Worm (Caenorhabditis elegans) whole organism, L1 larva: ENCODE results near the gene nfm-1.

ENCODE experiments used
- C16A3.4 ChIP-seq: fragments of 150-350 bp; optimal IDR thresholded peaks from 2 replicates; lab custom pipeline; 2014; ENCODE audit warnings: missing biosample characterization, missing genetic modification characterization
- Y116A8C.19 ChIP-seq: sonication (generic microtip); optimal IDR thresholded peaks from 2 replicates; lab custom pipeline; 2016; ENCODE audit warnings: missing compliant biosample characterization, missing genetic modification characterization, borderline replicate concordance
- ama-1 ChIP-seq: fragments of 150-350 bp; optimal IDR thresholded peaks from 2 replicates; lab custom pipeline; 2014
- dpl-1 ChIP-seq, 3 experiments: fragments of 150-350 bp in 2 of 3; sonication (generic microtip) in 1 of 3; optimal IDR thresholded peaks; 2 replicates each; lab custom pipeline; 2014 to 2017; ENCODE audit warnings: missing biosample characterization in 3 of 3, missing genetic modification characterization in 3 of 3, missing genetic modification reagents in 3 of 3
- dsc-1 ChIP-seq: sonication (generic microtip); optimal IDR thresholded peaks from 2 replicates; lab custom pipeline; 2016; ENCODE audit warnings: mild to moderate bottlenecking, missing genetic modification characterization, missing compliant biosample characterization
- efl-1 ChIP-seq, 4 experiments: fragments of 150-350 bp; optimal IDR thresholded peaks in 3 of 4; peaks in 1 of 4; 1 replicate in 1 of 4; 2 replicates in 3 of 4; lab custom pipeline; 2014; ENCODE audit warnings: missing biosample characterization in 2 of 4, missing genetic modification characterization in 2 of 4, missing genetic modification reagents in 2 of 4
- elt-2 ChIP-seq: sonication (generic microtip); optimal IDR thresholded peaks from 2 replicates; lab custom pipeline; 2016; ENCODE audit warnings: missing genetic modification characterization, mild to moderate bottlenecking, inconsistent platforms, missing compliant biosample characterization, missing genetic modification reagents
- ets-5 ChIP-seq: fragments of 200-800 bp; sonication (Bioruptor generic); IDR thresholded peaks from 2 replicates; pipeline ENCODE4 v1.3.6; 2022; ENCODE audit warnings: missing genetic modification characterization, missing compliant biosample characterization
- lin-13 ChIP-seq: fragments of 150-350 bp; optimal IDR thresholded peaks from 2 replicates; lab custom pipeline; 2014; ENCODE audit warnings: missing biosample characterization, missing genetic modification reagents, missing genetic modification characterization
- lin-14 ChIP-seq: fragments of 200-800 bp; sonication (Bioruptor generic); optimal IDR thresholded peaks from 2 replicates; lab custom pipeline; 2018; ENCODE audit warnings: mild to moderate bottlenecking, missing genetic modification characterization, moderate library complexity, missing compliant biosample characterization
- lin-35 ChIP-seq, 2 experiments: fragments of 150-350 bp; optimal IDR thresholded peaks; 2 replicates each; lab custom pipeline; 2014; ENCODE audit warnings: missing biosample characterization in 2 of 2, missing genetic modification characterization in 2 of 2, missing genetic modification reagents in 2 of 2
- lir-3 ChIP-seq: sonication (generic microtip); optimal IDR thresholded peaks from 2 replicates; lab custom pipeline; 2016; ENCODE audit warnings: mild to moderate bottlenecking, missing genetic modification characterization, moderate library complexity, missing compliant biosample characterization; ENCODE audit not compliant: poor library complexity
- lsy-2 ChIP-seq, 2 experiments: fragments of 150-350 bp; optimal IDR thresholded peaks; 2 replicates each; lab custom pipeline; 2014; ENCODE audit warnings: missing biosample characterization in 2 of 2, missing genetic modification characterization in 2 of 2
- mab-9 ChIP-seq: fragments of 200-800 bp; sonication (Bioruptor generic); IDR thresholded peaks from 2 replicates; pipeline ENCODE4 v1.3.6; 2022; ENCODE audit warnings: missing genetic modification reagents, missing genetic modification characterization, missing compliant biosample characterization
- mep-1 ChIP-seq: fragments of 150-350 bp; optimal IDR thresholded peaks from 2 replicates; lab custom pipeline; 2014; ENCODE audit warnings: missing biosample characterization, missing genetic modification characterization
- nhr-28 ChIP-seq: fragments of 150-350 bp; optimal IDR thresholded peaks from 2 replicates; lab custom pipeline; 2014; ENCODE audit warnings: missing biosample characterization, missing genetic modification characterization
- nhr-47 ChIP-seq: sonication (generic microtip); optimal IDR thresholded peaks from 2 replicates; lab custom pipeline; 2016; ENCODE audit warnings: mild to moderate bottlenecking, missing genetic modification characterization, moderate library complexity, missing compliant biosample characterization
- nhr-71 ChIP-seq: sonication (generic microtip); optimal IDR thresholded peaks from 2 replicates; lab custom pipeline; 2016; ENCODE audit warnings: mild to moderate bottlenecking, missing genetic modification characterization, moderate library complexity, missing compliant biosample characterization
- nhr-90 ChIP-seq: sonication (generic microtip); optimal IDR thresholded peaks from 2 replicates; lab custom pipeline; 2016; ENCODE audit warnings: mild to moderate bottlenecking, missing genetic modification characterization, missing compliant biosample characterization; ENCODE audit not compliant: poor library complexity
- pax-3 ChIP-seq: fragments of 200-800 bp; sonication (Bioruptor generic); optimal IDR thresholded peaks from 2 replicates; lab custom pipeline; 2018; ENCODE audit warnings: mild to moderate bottlenecking, missing genetic modification characterization, moderate library complexity, missing compliant biosample characterization
- pqm-1 ChIP-seq: sonication (generic microtip); optimal IDR thresholded peaks from 3 replicates; lab custom pipeline; 2017; ENCODE audit warnings: missing biosample characterization, missing genetic modification characterization
- rnt-1 ChIP-seq: sonication (generic microtip); optimal IDR thresholded peaks from 2 replicates; lab custom pipeline; 2016; ENCODE audit warnings: mild to moderate bottlenecking, missing genetic modification characterization, moderate library complexity, missing compliant biosample characterization
- snu-23 ChIP-seq: sonication (generic microtip); optimal IDR thresholded peaks from 2 replicates; lab custom pipeline; 2016; ENCODE audit warnings: missing genetic modification characterization, missing compliant biosample characterization
- sox-4 ChIP-seq: sonication (generic microtip); optimal IDR thresholded peaks from 2 replicates; lab custom pipeline; 2016; ENCODE audit warnings: missing genetic modification characterization, missing compliant biosample characterization
- tbx-2 ChIP-seq: sonication (generic microtip); optimal IDR thresholded peaks from 2 replicates; lab custom pipeline; 2016; ENCODE audit warnings: missing genetic modification characterization, missing compliant biosample characterization
- unc-130 ChIP-seq: fragments of 150-350 bp; optimal IDR thresholded peaks from 2 replicates; lab custom pipeline; 2017; ENCODE audit warnings: missing biosample characterization, missing genetic modification characterization, inconsistent platforms
- unc-86 ChIP-seq: sonication (generic microtip); optimal IDR thresholded peaks from 2 replicates; lab custom pipeline; 2016; ENCODE audit warnings: missing genetic modification characterization, missing compliant biosample characterization

The nfm-1 gene

ce11 chrIII:6157708-6158321, 1.4 kb upstream of the nfm-1 start, which contains the start of gene anmt-2:
Gene anmt-2 (minus strand): TSS chrIII:6157758.
- TF ChIP-seq sox-4: no peak
- peak; percentile 50 for TF ChIP-seq rnt-1 (tag; lab: Kevin White, UChicago)
- peak; percentile 3 for TF ChIP-seq tbx-2 (tag; lab: Kevin White, UChicago)
- TF ChIP-seq dpl-1 (GFP tag; optimal IDR thresholded peaks at IDR 0.05; lab: Kevin White, UChicago): no peak
- peak; percentile 58 for TF ChIP-seq nhr-71
- TF ChIP-seq lsy-2 (tag; optimal IDR thresholded peaks at IDR 0.05; lab: Kevin White, UChicago): peak in 1 of 2 experiments; percentile 15
- peak; percentile 15 for TF ChIP-seq snu-23 (GFP tag; lab: Kevin White, UChicago)
- peak; percentile 50 for TF ChIP-seq lin-14 (GFP tag; lab: Kevin White, UChicago)
- TF ChIP-seq dsc-1 (tag; lab: Kevin White, UChicago): peak; percentile 43
- TF ChIP-seq, all 84 proteins: peak for 7

DNA sequence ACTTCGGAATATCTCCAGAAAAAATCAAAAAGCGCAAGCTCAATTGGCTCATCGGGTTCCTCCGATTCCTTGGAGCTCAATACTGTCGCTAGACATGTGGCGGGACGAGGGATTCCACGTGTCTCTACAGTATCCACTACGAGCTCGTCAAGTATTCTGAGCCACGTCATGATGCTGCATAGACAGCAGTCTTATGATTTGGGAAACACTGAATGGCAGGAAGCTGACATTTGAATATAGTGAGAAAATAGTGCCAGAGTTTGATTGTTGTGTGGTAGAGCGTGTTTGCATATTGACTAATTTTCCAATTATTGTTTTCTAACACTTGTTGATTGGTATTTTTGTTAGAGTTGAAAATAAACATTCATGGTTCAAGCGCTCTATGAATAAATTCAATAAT, 4.1 kb downstream of the nfm-1 start:
- TF ChIP-seq lir-3 (no peak), dpl-1 (GFP tag; optimal IDR thresholded peaks at IDR 0.05; lab: Kevin White, UChicago) (no peak), nhr-90 (tag; lab: Kevin White, UChicago) (no peak), mab-9 (GFP tag; lab: Robert Waterston, UW) (no peak), mep-1 (tag; lab: Kevin White, UChicago) (no peak), sox-4 (no peak)

DNA sequence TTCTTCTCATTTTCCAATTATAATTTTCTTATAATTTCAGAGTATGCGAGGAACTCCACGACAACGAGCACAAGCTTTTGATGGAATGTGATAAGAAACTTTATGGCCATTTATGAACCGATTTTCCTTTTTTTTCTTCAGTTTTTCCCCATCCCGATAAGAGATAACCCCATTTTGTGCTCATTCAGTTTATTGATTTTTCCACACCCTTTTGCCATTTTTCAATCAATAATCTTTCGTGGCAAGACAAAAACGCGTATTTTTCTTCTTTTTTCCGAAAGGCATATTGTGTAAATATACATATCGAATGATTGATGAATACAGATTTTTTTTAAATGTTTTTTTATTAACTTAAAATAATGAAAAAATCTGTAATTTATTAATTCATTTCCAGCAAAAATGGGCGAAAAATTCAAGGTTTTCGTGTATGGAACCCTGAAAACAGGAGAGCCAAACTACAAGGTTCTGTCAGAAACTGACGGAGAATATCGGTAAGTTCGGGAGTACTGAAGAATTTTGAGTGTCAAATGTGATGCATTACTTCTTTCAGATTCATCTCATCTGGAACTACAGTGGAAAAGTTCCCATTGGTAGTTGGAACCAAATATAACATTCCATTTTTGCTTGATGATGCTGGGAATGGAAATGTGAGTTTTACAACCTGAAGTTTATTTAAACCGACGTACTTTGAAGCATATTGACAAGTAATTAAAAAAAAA, 5.2 kb downstream of the nfm-1 start, which contains the start of gene F42A10.9:
Gene F42A10.9 (plus strand): TSS at position 321 of the 719 bp plus-strand sequence.
- no peak for TF ChIP-seq snu-23 (GFP tag; lab: Kevin White, UChicago)
- peak; percentile 25 for TF ChIP-seq nhr-90 (tag; lab: Kevin White, UChicago)
- TF ChIP-seq ets-5 (GFP tag; lab: Robert Waterston, UW): no peak
- TF ChIP-seq mep-1 (tag; lab: Kevin White, UChicago): peak; percentile 45
- no peak for TF ChIP-seq dpl-1 (GFP tag; optimal IDR thresholded peaks at IDR 0.05; lab: Kevin White, UChicago)
- TF ChIP-seq nhr-28 (tag; lab: Kevin White, UChicago): no peak
- no peak for TF ChIP-seq efl-1 (optimal IDR thresholded peaks at IDR 0.05; lab: Kevin White, UChicago)
- peak in 1 of 2 experiments; percentile 38 for TF ChIP-seq efl-1 (GFP tag; optimal IDR thresholded peaks at IDR 0.05 in 1 of 2; lab: Kevin White, UChicago)
- TF ChIP-seq elt-2: peak; percentile 4
- no peak for TF ChIP-seq pqm-1
- TF ChIP-seq Y116A8C.19 (tag; lab: Kevin White, UChicago): no peak
- TF ChIP-seq lin-13 (GFP tag; lab: Kevin White, UChicago): no peak
- TF ChIP-seq lsy-2 (tag; optimal IDR thresholded peaks at IDR 0.05; lab: Kevin White, UChicago): peak in 1 of 2 experiments; percentile 18
- no peak for TF ChIP-seq lir-3
- peak; percentile 50 for TF ChIP-seq ama-1 (lab: Kevin White, UChicago)
- TF ChIP-seq nhr-47 (tag; lab: Kevin White, UChicago): peak; percentile 5
- TF ChIP-seq, all 84 proteins: peak for 7

DNA sequence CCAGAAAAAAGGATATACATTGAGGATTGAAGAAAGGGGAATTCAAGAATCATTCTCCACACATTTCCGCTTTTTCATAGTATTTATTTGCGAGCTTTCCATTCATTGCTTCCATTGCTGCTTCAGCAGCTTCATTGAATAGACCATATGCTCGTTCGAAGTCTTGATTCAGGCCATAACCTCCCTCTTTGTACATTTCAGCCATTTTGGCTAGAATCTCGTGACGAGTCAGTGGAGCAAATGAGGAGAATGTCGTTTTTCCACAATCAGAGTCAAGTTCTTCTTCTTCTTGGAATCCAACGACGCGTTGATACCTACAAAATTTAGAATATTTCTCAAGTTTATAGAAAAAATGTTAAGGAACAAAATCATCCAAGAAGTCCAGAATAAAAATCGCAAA, 6.0 kb downstream of the nfm-1 start:
- no peak for TF ChIP-seq pax-3 (tag; lab: Kevin White, UChicago)

DNA sequence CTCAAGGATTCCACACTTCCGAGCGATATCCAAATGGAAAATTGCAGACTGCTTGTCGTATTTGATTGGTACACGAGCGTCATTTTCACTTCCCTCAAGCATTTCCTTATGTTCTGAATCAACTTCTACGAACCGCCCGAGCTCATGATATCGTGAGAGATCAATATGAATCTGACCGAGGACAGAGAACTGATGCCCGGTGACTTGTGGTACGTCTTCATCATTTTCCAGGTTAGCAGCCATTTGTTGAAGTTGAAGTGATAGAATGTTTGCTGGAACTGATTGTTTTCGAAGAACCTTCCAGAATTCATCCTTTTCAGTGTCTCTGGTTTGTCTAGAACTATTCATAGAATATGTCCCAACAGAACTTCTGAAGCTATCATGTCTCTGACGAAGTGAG, 7.4 kb downstream of the nfm-1 start:
- no peak for TF ChIP-seq unc-130 (tag; lab: Kevin White, UChicago)

- TF ChIP-seq mep-1 (tag; lab: Kevin White, UChicago) (peak; percentile 7), lin-14 (GFP tag; lab: Kevin White, UChicago) (peak; percentile 8), unc-86 (tag; lab: Kevin White, UChicago) (no peak), nhr-47 (tag; lab: Kevin White, UChicago) (no peak), rnt-1 (tag; lab: Kevin White, UChicago) (no peak), C16A3.4 (peak; percentile 1), lin-35 (GFP tag; optimal IDR thresholded peaks at IDR 0.05; lab: Kevin White, UChicago) (peak in 1 of 2 experiments; percentile 45), efl-1 (optimal IDR thresholded peaks at IDR 0.05; lab: Kevin White, UChicago) (no peak), efl-1 (GFP tag; optimal IDR thresholded peaks at IDR 0.05 in 1 of 2; lab: Kevin White, UChicago) (peak in 1 of 2 experiments; percentile 26)
These were observed 9.4 kb downstream of the nfm-1 start, which contains the start of gene efk-1 for ce11 chrIII:6168497-6169227. Gene efk-1 (minus strand): TSS chrIII:6168547.
